Fruit fly (Drosophila melanogaster) whole organism, embryonic: Measurements from ENCODE around the gene CAH16.

Experiments
- Blimp-1 ChIP-seq: fragments of 200-800 bp; sonication (Bioruptor generic); optimal IDR thresholded peaks from 3 replicates; lab custom pipeline; 2018; ENCODE audit warnings: missing biosample characterization, missing genetic modification characterization, mild to moderate bottlenecking, moderate library complexity, missing genetic modification reagents
- CG10543 ChIP-seq: fragments of 200-800 bp; sonication (Bioruptor generic); optimal IDR thresholded peaks from 3 replicates; lab custom pipeline; 2017; ENCODE audit warnings: missing biosample characterization, mild to moderate bottlenecking, missing genetic modification characterization, moderate library complexity
- CG10979 ChIP-seq: fragments of 200-800 bp; sonication (Bioruptor generic); optimal IDR thresholded peaks from 2 replicates; lab custom pipeline; 2018; ENCODE audit warnings: missing biosample characterization, mild to moderate bottlenecking, missing genetic modification characterization, moderate library complexity
- CG13123 ChIP-seq: fragments of 200-800 bp; sonication (Bioruptor generic); optimal IDR thresholded peaks from 2 replicates; lab custom pipeline; 2016; ENCODE audit warnings: missing biosample characterization, missing genetic modification characterization
- CG15479 ChIP-seq: fragments of 200-800 bp; sonication (Bioruptor generic); optimal IDR thresholded peaks from 3 replicates; lab custom pipeline; 2019; ENCODE audit warnings: missing biosample characterization, mild to moderate bottlenecking, missing genetic modification characterization, moderate library complexity
- CG1647 ChIP-seq: fragments of 200-800 bp; sonication (Bioruptor generic); optimal IDR thresholded peaks from 3 replicates; lab custom pipeline; 2016; ENCODE audit warnings: missing biosample characterization, missing genetic modification characterization
- CG31224 ChIP-seq: fragments of 200-800 bp; sonication (Bioruptor generic); IDR thresholded peaks from 2 replicates; pipeline ENCODE4 v1.3.6; 2022; ENCODE audit warnings: missing biosample characterization, missing genetic modification characterization
- CG33213 ChIP-seq: fragments of 200-800 bp; sonication (Bioruptor generic); optimal IDR thresholded peaks from 3 replicates; lab custom pipeline; 2016; ENCODE audit warnings: missing biosample characterization, missing genetic modification characterization
- CG4854 ChIP-seq: fragments of 200-800 bp; sonication (Bioruptor generic); optimal IDR thresholded peaks from 2 replicates; lab custom pipeline; 2016; ENCODE audit warnings: missing biosample characterization, missing genetic modification characterization, inconsistent platforms
- CG5180 ChIP-seq: fragments of 200-800 bp; sonication (Bioruptor generic); optimal IDR thresholded peaks from 3 replicates; lab custom pipeline; 2017; ENCODE audit warnings: missing biosample characterization, missing genetic modification characterization, mild to moderate bottlenecking, moderate library complexity, missing genetic modification reagents
- CG5245 ChIP-seq: fragments of 200-800 bp; sonication (Bioruptor generic); optimal IDR thresholded peaks from 3 replicates; lab custom pipeline; 2016; ENCODE audit warnings: missing biosample characterization, missing genetic modification characterization
- CG6272 ChIP-seq: fragments of 200-800 bp; sonication (Bioruptor generic); IDR thresholded peaks from 2 replicates; pipeline ENCODE4 v1.3.6; 2022; ENCODE audit warnings: missing biosample characterization, missing genetic modification characterization
- CG6765 ChIP-seq: fragments of 200-800 bp; sonication (Bioruptor generic); optimal IDR thresholded peaks from 3 replicates; lab custom pipeline; 2017; ENCODE audit warnings: missing biosample characterization, mild to moderate bottlenecking, missing genetic modification characterization
- CG7556 ChIP-seq: fragments of 200-800 bp; sonication (Bioruptor generic); optimal IDR thresholded peaks from 2 replicates; lab custom pipeline; 2017; ENCODE audit warnings: missing biosample characterization, mild to moderate bottlenecking, missing genetic modification characterization
- CG7786 ChIP-seq: fragments of 200-800 bp; sonication (Bioruptor generic); optimal IDR thresholded peaks from 2 replicates; lab custom pipeline; 2016; ENCODE audit warnings: missing biosample characterization, missing genetic modification characterization
- CHES-1-like ChIP-seq: fragments of 200-800 bp; sonication (Bioruptor generic); optimal IDR thresholded peaks from 2 replicates; lab custom pipeline; 2016; ENCODE audit warnings: missing biosample characterization, missing genetic modification characterization
- Chrac-16 ChIP-seq: fragments of 200-800 bp; sonication (Bioruptor generic); optimal IDR thresholded peaks from 3 replicates; lab custom pipeline; 2016; ENCODE audit warnings: missing biosample characterization, missing genetic modification characterization
- Dip3 ChIP-seq: fragments of 200-800 bp; sonication (Bioruptor generic); optimal IDR thresholded peaks from 3 replicates; lab custom pipeline; 2016; ENCODE audit warnings: missing biosample characterization, missing genetic modification characterization
- Drgx ChIP-seq: fragments of 200-800 bp; sonication (Bioruptor generic); IDR thresholded peaks from 2 replicates; pipeline ENCODE4 v1.3.6; 2022; ENCODE audit warnings: missing biosample characterization, missing genetic modification characterization
- Eip74EF ChIP-seq, 2 experiments: fragments of 200-800 bp in 1 of 2; fragments of >200 bp in 1 of 2; sonication (Bioruptor generic) in 1 of 2; optimal IDR thresholded peaks; 2 replicates each; lab custom pipeline; 2017 to 2019; ENCODE audit warnings: missing biosample characterization in 2 of 2, missing genetic modification characterization in 2 of 2, mild to moderate bottlenecking in 1 of 2, moderate library complexity in 1 of 2
- Ets65A ChIP-seq: fragments of 200-800 bp; sonication (Bioruptor generic); peaks from one replicate; lab custom pipeline; 2016; ENCODE audit warnings: missing biosample characterization, missing genetic modification characterization
- HLH4C ChIP-seq: fragments of 200-800 bp; sonication (Bioruptor generic); IDR thresholded peaks from 3 replicates; pipeline ENCODE4 v1.3.6; 2022; ENCODE audit warnings: missing biosample characterization, missing genetic modification characterization; ENCODE audit not compliant: partially characterized antibody
- Hr3 ChIP-seq: fragments of 200-800 bp; sonication (Bioruptor generic); optimal IDR thresholded peaks from 3 replicates; lab custom pipeline; 2016; ENCODE audit warnings: missing biosample characterization, missing genetic modification characterization
- NC2β ChIP-seq: fragments of 200-800 bp; sonication (Bioruptor generic); optimal IDR thresholded peaks from 2 replicates; lab custom pipeline; 2016; ENCODE audit warnings: missing biosample characterization, missing genetic modification characterization
- Nf-YB ChIP-seq: fragments of 200-800 bp; sonication (Bioruptor generic); optimal IDR thresholded peaks from 3 replicates; lab custom pipeline; 2019; ENCODE audit warnings: missing biosample characterization, mild to moderate bottlenecking, missing genetic modification characterization, moderate library complexity
- Ravus ChIP-seq: fragments of 200-800 bp; sonication (Bioruptor generic); IDR thresholded peaks from 2 replicates; pipeline ENCODE4 v1.3.6; 2022; ENCODE audit warnings: missing biosample characterization, missing genetic modification characterization
- Spps ChIP-seq: fragments of 200-800 bp; sonication (Bioruptor generic); optimal IDR thresholded peaks from 2 replicates; lab custom pipeline; 2018; ENCODE audit warnings: missing biosample characterization, mild to moderate bottlenecking, missing genetic modification characterization
- Sry-β ChIP-seq: fragments of 200-800 bp; sonication (Bioruptor generic); optimal IDR thresholded peaks from 2 replicates; lab custom pipeline; 2018; ENCODE audit warnings: missing biosample characterization, mild to moderate bottlenecking, missing genetic modification characterization, moderate library complexity
- ac ChIP-seq: fragments of 200-800 bp; sonication (Bioruptor generic); optimal IDR thresholded peaks from 3 replicates; lab custom pipeline; 2017; ENCODE audit warnings: missing biosample characterization, mild to moderate bottlenecking, missing genetic modification characterization
- al ChIP-seq: fragments of 200-800 bp; sonication (Bioruptor generic); IDR thresholded peaks from 2 replicates; pipeline ENCODE4 v1.3.6; 2022; ENCODE audit warnings: missing biosample characterization, missing genetic modification characterization
- bab2 ChIP-seq: fragments of 200-800 bp; sonication (Bioruptor generic); optimal IDR thresholded peaks from 2 replicates; lab custom pipeline; 2016; ENCODE audit warnings: missing biosample characterization, missing genetic modification characterization
- chn ChIP-seq: fragments of 200-800 bp; sonication (Bioruptor generic); optimal IDR thresholded peaks from 2 replicates; lab custom pipeline; 2016; ENCODE audit warnings: missing biosample characterization, missing genetic modification characterization
- crol ChIP-seq: fragments of 200-800 bp; sonication (Bioruptor generic); IDR thresholded peaks from 2 replicates; pipeline ENCODE4 v1.3.6; 2022; ENCODE audit warnings: missing biosample characterization, missing genetic modification characterization
- da ChIP-seq: fragments of 200-800 bp; sonication (Bioruptor generic); optimal IDR thresholded peaks from 2 replicates; lab custom pipeline; 2016; ENCODE audit warnings: missing biosample characterization, missing genetic modification characterization
- fd64A ChIP-seq: fragments of 200-800 bp; sonication (Bioruptor generic); optimal IDR thresholded peaks from 3 replicates; lab custom pipeline; 2018; ENCODE audit warnings: missing biosample characterization, mild to moderate bottlenecking, missing genetic modification characterization
- fu2 ChIP-seq: fragments of 200-800 bp; sonication (Bioruptor generic); optimal IDR thresholded peaks from 2 replicates; lab custom pipeline; 2016; ENCODE audit warnings: missing biosample characterization, missing genetic modification characterization
- hb ChIP-seq: fragments of 200-800 bp; sonication (Bioruptor generic); IDR thresholded peaks from 3 replicates; pipeline ENCODE4 v1.3.6; 2022; ENCODE audit warnings: missing biosample characterization, missing genetic modification characterization; ENCODE audit not compliant: partially characterized antibody
- her ChIP-seq: fragments of 200-800 bp; sonication (Bioruptor generic); optimal IDR thresholded peaks from 2 replicates; lab custom pipeline; 2016; ENCODE audit warnings: missing biosample characterization, missing genetic modification characterization
- jigr1 ChIP-seq: fragments of 200-800 bp; sonication (Bioruptor generic); IDR thresholded peaks from 3 replicates; pipeline ENCODE4 v1.3.6; 2022; ENCODE audit warnings: missing biosample characterization, missing genetic modification characterization
- kay ChIP-seq: fragments of 200-800 bp; sonication (Bioruptor generic); optimal IDR thresholded peaks from 2 replicates; lab custom pipeline; 2016; ENCODE audit warnings: missing biosample characterization, missing genetic modification characterization
- klu ChIP-seq: fragments of 200-800 bp; sonication (Bioruptor generic); IDR thresholded peaks from 2 replicates; pipeline ENCODE4 v1.3.6; 2022; ENCODE audit warnings: missing biosample characterization, missing genetic modification characterization
- prd ChIP-seq, 3 experiments: fragments of >200 bp in 2 of 3; fragments of 200-800 bp in 1 of 3; sonication (Bioruptor generic) in 1 of 3; optimal IDR thresholded peaks in 2 of 3; IDR thresholded peaks in 1 of 3; 2 replicates in 2 of 3; 3 replicates in 1 of 3; pipeline versions ENCODE4 v1.3.6 to Lab custom; 2017 to 2022; ENCODE audit warnings: missing biosample characterization in 1 of 3, missing genetic modification characterization in 1 of 3
- salm ChIP-seq: fragments of 200-800 bp; sonication (Bioruptor generic); optimal IDR thresholded peaks from 2 replicates; lab custom pipeline; 2018; ENCODE audit warnings: missing biosample characterization, mild to moderate bottlenecking, missing genetic modification characterization
- sens ChIP-seq: fragments of 200-800 bp; sonication (Bioruptor generic); peaks from one replicate; lab custom pipeline; 2016; ENCODE audit warnings: missing biosample characterization, missing genetic modification characterization
- sima ChIP-seq: fragments of 200-800 bp; sonication (Bioruptor generic); optimal IDR thresholded peaks from 2 replicates; lab custom pipeline; 2016; ENCODE audit warnings: missing biosample characterization, missing genetic modification characterization
- slp2 ChIP-seq: fragments of 200-800 bp; sonication (Bioruptor generic); optimal IDR thresholded peaks from 2 replicates; lab custom pipeline; 2016; ENCODE audit warnings: missing biosample characterization, missing genetic modification characterization
- twi ChIP-seq: fragments of 200-800 bp; optimal IDR thresholded peaks from 2 replicates; lab custom pipeline; 2019; ENCODE audit warnings: missing biosample characterization, mild to moderate bottlenecking, missing genetic modification characterization, moderate library complexity
- tx ChIP-seq: fragments of 200-800 bp; sonication (Bioruptor generic); optimal IDR thresholded peaks from 2 replicates; lab custom pipeline; 2016; ENCODE audit warnings: missing biosample characterization, missing genetic modification characterization
- unc-4 ChIP-seq: fragments of 200-800 bp; sonication (Bioruptor generic); IDR thresholded peaks from 2 replicates; pipeline ENCODE4 v1.3.6; 2022; ENCODE audit warnings: missing biosample characterization, missing genetic modification characterization; ENCODE audit not compliant: partially characterized antibody

Gene CAH16

dm6 chr3R:31222125-31222889, 37.7 kb upstream of the CAH16 start (continued):
- peak; percentile 79 for TF ChIP-seq NC2β (GFP tag; lab: Kevin White, UChicago)
- TF ChIP-seq jigr1 (GFP tag; lab: Robert Waterston, UW) = no peak
- peak; percentile 82 for TF ChIP-seq CG10543 (GFP tag; lab: Kevin White, UChicago)
- TF ChIP-seq chn (GFP tag; lab: Kevin White, UChicago) = peak; percentile 78
- TF ChIP-seq sima (GFP tag; lab: Kevin White, UChicago) = peak; percentile 46
- peak; percentile 98 for TF ChIP-seq Ets65A (GFP tag; lab: Kevin White, UChicago)
- TF ChIP-seq CG13123 = peak; percentile 53
- peak; percentile 94 for TF ChIP-seq CG7556
- TF ChIP-seq CG5245 = peak; percentile 55
- TF ChIP-seq da (GFP tag; lab: Kevin White, UChicago) = peak; percentile 41
- no peak for TF ChIP-seq klu (GFP tag; lab: Robert Waterston, UW)
- peak; percentile 66 for TF ChIP-seq Nf-YB (GFP tag; lab: Kevin White, UChicago)
- TF ChIP-seq CG10979 (tag; lab: Kevin White, UChicago) = peak; percentile 83
- no peak for TF ChIP-seq unc-4 (GFP tag; lab: Robert Waterston, UW)
- TF ChIP-seq bab2 = peak; percentile 89
- no peak for TF ChIP-seq Drgx (GFP tag; lab: Robert Waterston, UW)
- TF ChIP-seq fd64A (GFP tag; lab: Kevin White, UChicago) = peak; percentile 53
- TF ChIP-seq Eip74EF (GFP tag; optimal IDR thresholded peaks at IDR 0.05; lab: Kevin White, UChicago) = peak in 1 of 2 experiments; percentile 66
- peak; percentile 40 for TF ChIP-seq CG15479 (GFP tag; lab: Kevin White, UChicago)
- TF ChIP-seq fu2 (GFP tag; lab: Kevin White, UChicago) = peak; percentile 87
- no peak for TF ChIP-seq Ravus (GFP tag; lab: Robert Waterston, UW)
- peak; percentile 66 for TF ChIP-seq CG5180 (GFP tag; lab: Kevin White, UChicago)
- TF ChIP-seq slp2 (GFP tag; lab: Kevin White, UChicago) = peak; percentile 86
- no peak for TF ChIP-seq HLH4C (GFP tag; lab: Robert Waterston, UW)
- TF ChIP-seq CG6272 (GFP tag; lab: Robert Waterston, UW) = peak; percentile 53
- TF ChIP-seq al = no peak
- TF ChIP-seq kay (GFP tag; lab: Kevin White, UChicago) = peak; percentile 64
- TF ChIP-seq Chrac-16 = peak; percentile 82
- TF ChIP-seq CG4854 (GFP tag; lab: Kevin White, UChicago) = peak; percentile 50
- TF ChIP-seq hb (GFP tag; lab: Robert Waterston, UW) = no peak
- TF ChIP-seq crol = peak; percentile 82; the same call in 1 of the 2 replicates
- TF ChIP-seq twi = peak; percentile 72
- TF ChIP-seq Blimp-1 (GFP tag; lab: Kevin White, UChicago) = peak; percentile 77
- TF ChIP-seq ac = peak; percentile 77
- no peak for TF ChIP-seq CG31224
- peak; percentile 79 for TF ChIP-seq tx (GFP tag; lab: Kevin White, UChicago)
- TF ChIP-seq sens (GFP tag; lab: Kevin White, UChicago) = peak; percentile 97
- TF ChIP-seq Hr3 = peak; percentile 85
- peak; percentile 62 for TF ChIP-seq CG1647
- peak; percentile 65 for TF ChIP-seq Spps (tag; lab: Kevin White, UChicago)
- no peak for TF ChIP-seq prd (optimal IDR thresholded peaks at IDR 0.05; lab: Kevin White, UChicago)
- TF ChIP-seq prd (GFP tag; IDR thresholded peaks at IDR 0.05; lab: Robert Waterston, UW) = no peak
- peak; percentile 16 for TF ChIP-seq Sry-β (GFP tag; lab: Kevin White, UChicago)
- TF ChIP-seq her = peak; percentile 83
- TF ChIP-seq salm (tag; lab: Kevin White, UChicago) = peak; percentile 66
- peak; percentile 74 for TF ChIP-seq Dip3
- peak; percentile 77 for TF ChIP-seq CG33213 (GFP tag; lab: Kevin White, UChicago)
- peak; percentile 76 for TF ChIP-seq CHES-1-like (GFP tag; lab: Kevin White, UChicago)
- TF ChIP-seq CG7786 = peak; percentile 89
- peak; percentile 79 for TF ChIP-seq CG6765 (GFP tag; lab: Kevin White, UChicago)
